Worm (Caenorhabditis elegans) whole organism, early embryonic: ENCODE results near the gene slc-30A9.

Source experiments
- B0310.2 ChIP-seq: sonication (generic microtip); optimal IDR thresholded peaks from 2 replicates; lab custom pipeline; 2016; ENCODE audit warnings: mild to moderate bottlenecking, missing genetic modification characterization, missing compliant biosample characterization
- aly-1 ChIP-seq: sonication (generic microtip); optimal IDR thresholded peaks from 2 replicates; lab custom pipeline; 2016; ENCODE audit warnings: missing genetic modification characterization, missing compliant biosample characterization
- ama-1 ChIP-seq: fragments of 150-350 bp; optimal IDR thresholded peaks from 2 replicates; lab custom pipeline; 2014
- ceh-13 ChIP-seq: fragments of 200-800 bp; sonication (Bioruptor generic); optimal IDR thresholded peaks from 2 replicates; lab custom pipeline; 2018; ENCODE audit warnings: mild to moderate bottlenecking, missing genetic modification characterization, missing compliant biosample characterization
- ceh-36 ChIP-seq: sonication (generic microtip); optimal IDR thresholded peaks from 2 replicates; lab custom pipeline; 2016; ENCODE audit warnings: missing genetic modification characterization, inconsistent platforms, missing compliant biosample characterization
- ets-7 ChIP-seq: sonication (generic microtip); optimal IDR thresholded peaks from 2 replicates; lab custom pipeline; 2016; ENCODE audit warnings: missing genotype, missing genetic modification characterization, missing compliant biosample characterization
- flt-1 ChIP-seq: fragments of 200-800 bp; sonication (Bioruptor generic); IDR thresholded peaks from 2 replicates; pipeline ENCODE4 v1.3.6; 2022; ENCODE audit warnings: missing genetic modification characterization, missing compliant biosample characterization
- hmbx-1 ChIP-seq: sonication (generic microtip); optimal IDR thresholded peaks from 2 replicates; lab custom pipeline; 2016; ENCODE audit warnings: mild to moderate bottlenecking, missing genetic modification characterization, missing compliant biosample characterization
- hmg-4 ChIP-seq: fragments of 200-800 bp; sonication (Bioruptor generic); optimal IDR thresholded peaks from 2 replicates; lab custom pipeline; 2018; ENCODE audit warnings: mild to moderate bottlenecking, missing genetic modification characterization, missing compliant biosample characterization
- hnd-1 ChIP-seq: sonication (generic microtip); optimal IDR thresholded peaks from 2 replicates; lab custom pipeline; 2016; ENCODE audit warnings: missing genetic modification characterization, missing compliant biosample characterization
- pes-1 ChIP-seq: fragments of 200-800 bp; sonication (Bioruptor generic); IDR thresholded peaks from 2 replicates; pipeline ENCODE4 v1.3.6; 2022; ENCODE audit warnings: missing genetic modification reagents, missing genetic modification characterization, missing compliant biosample characterization
- scrt-1 ChIP-seq: fragments of 200-800 bp; sonication (Bioruptor generic); IDR thresholded peaks from 2 replicates; pipeline ENCODE4 v1.3.6; 2022; ENCODE audit warnings: missing genetic modification characterization, missing compliant biosample characterization
- tbx-11 ChIP-seq: fragments of 200-800 bp; sonication (Bioruptor generic); IDR thresholded peaks from 2 replicates; pipeline ENCODE4 v1.3.6; 2022; ENCODE audit warnings: missing genetic modification characterization, missing compliant biosample characterization
- tbx-37 ChIP-seq: fragments of 200-800 bp; sonication (Bioruptor generic); conservative IDR thresholded peaks from 2 replicates; pipeline ENCODE4 v1.3.6; 2022; ENCODE audit warnings: missing genetic modification reagents, missing genetic modification characterization, missing compliant biosample characterization

ce11 chrIII:2716514-2716913 is 17.9 kb upstream of the slc-30A9 start, which contains the start of gene tmem-132:
- no peak for TF ChIP-seq ama-1 (lab: Kevin White, UChicago)
- no peak for TF ChIP-seq flt-1 (GFP tag; lab: Robert Waterston, UW)
- no peak for TF ChIP-seq ets-7
- no peak for TF ChIP-seq ceh-13
- no peak for TF ChIP-seq hmbx-1 (tag; lab: Kevin White, UChicago)
- TF ChIP-seq tbx-37 (GFP tag; lab: Robert Waterston, UW): no peak
- TF ChIP-seq hnd-1 (tag; lab: Kevin White, UChicago): no peak
- no peak for TF ChIP-seq aly-1
- no peak for TF ChIP-seq tbx-11
- no peak for TF ChIP-seq scrt-1 (GFP tag; lab: Robert Waterston, UW)
- TF ChIP-seq hmg-4 (GFP tag; lab: Kevin White, UChicago): no peak
- TF ChIP-seq ceh-36: no peak
- TF ChIP-seq pes-1 (GFP tag; lab: Robert Waterston, UW): no peak
- TF ChIP-seq B0310.2 (tag; lab: Kevin White, UChicago): no peak
